Fruit fly (Drosophila melanogaster) whole organism, embryonic: ENCODE data around the gene CG31960.
A peak's percentile ranks its signal among the peaks of the same experiment; 100 is the strongest.

Experiments
- ATbp ChIP-seq: fragments of 200-800 bp; sonication (Bioruptor generic); optimal IDR thresholded peaks from 2 replicates; lab custom pipeline; 2017; ENCODE audit warnings: missing biosample characterization, mild to moderate bottlenecking, missing genetic modification characterization, missing genetic modification reagents
- Aef1 ChIP-seq: fragments of 200-800 bp; sonication (Bioruptor generic); IDR thresholded peaks from 3 replicates; pipeline ENCODE4 v1.3.6; 2022; ENCODE audit warnings: missing biosample characterization, missing genetic modification characterization
- Antp ChIP-seq: fragments of 200-800 bp; sonication (Bioruptor generic); optimal IDR thresholded peaks from 3 replicates; lab custom pipeline; 2016; ENCODE audit warnings: missing biosample characterization, missing genetic modification characterization
- Blimp-1 ChIP-seq: fragments of 200-800 bp; sonication (Bioruptor generic); optimal IDR thresholded peaks from 3 replicates; lab custom pipeline; 2018; ENCODE audit warnings: missing biosample characterization, missing genetic modification characterization, mild to moderate bottlenecking, moderate library complexity, missing genetic modification reagents
- CG1024 ChIP-seq: fragments of 200-800 bp; sonication (Bioruptor generic); IDR thresholded peaks from 2 replicates; pipeline ENCODE4 v1.3.6; 2022; ENCODE audit warnings: missing biosample characterization, missing genetic modification characterization
- CG10267 ChIP-seq: fragments of 200-800 bp; sonication (Bioruptor generic); optimal IDR thresholded peaks from 2 replicates; lab custom pipeline; 2018; ENCODE audit warnings: missing biosample characterization, mild to moderate bottlenecking, missing genetic modification characterization, moderate library complexity
- CG10979 ChIP-seq: fragments of 200-800 bp; sonication (Bioruptor generic); optimal IDR thresholded peaks from 2 replicates; lab custom pipeline; 2018; ENCODE audit warnings: missing biosample characterization, mild to moderate bottlenecking, missing genetic modification characterization, moderate library complexity
- CG11085 ChIP-seq: fragments of 200-800 bp; sonication (Bioruptor generic); IDR thresholded peaks from 2 replicates; pipeline ENCODE4 v1.3.6; 2022; ENCODE audit warnings: missing biosample characterization, missing genetic modification characterization
- CG12071 ChIP-seq: fragments of 200-800 bp; sonication (Bioruptor generic); optimal IDR thresholded peaks from 3 replicates; lab custom pipeline; 2018; ENCODE audit warnings: missing biosample characterization, mild to moderate bottlenecking, missing genetic modification characterization
- CG12155 ChIP-seq: fragments of 200-800 bp; sonication (Bioruptor generic); optimal IDR thresholded peaks from 3 replicates; lab custom pipeline; 2016; ENCODE audit warnings: missing biosample characterization, missing genetic modification characterization
- CG13424 ChIP-seq: fragments of 200-800 bp; sonication (Bioruptor generic); optimal IDR thresholded peaks from 2 replicates; lab custom pipeline; 2019; ENCODE audit warnings: missing biosample characterization, mild to moderate bottlenecking, missing genetic modification characterization, moderate library complexity
- CG13894 ChIP-seq: fragments of 200-800 bp; sonication (Bioruptor generic); optimal IDR thresholded peaks from 3 replicates; lab custom pipeline; 2018; ENCODE audit warnings: missing biosample characterization, mild to moderate bottlenecking, missing genetic modification characterization, moderate library complexity
- CG15073 ChIP-seq: fragments of 200-800 bp; sonication (Bioruptor generic); optimal IDR thresholded peaks from 2 replicates; lab custom pipeline; 2016; ENCODE audit warnings: missing biosample characterization, missing genetic modification characterization
- CG2678 ChIP-seq: fragments of 200-800 bp; sonication (Bioruptor generic); optimal IDR thresholded peaks from 3 replicates; lab custom pipeline; 2019; ENCODE audit warnings: missing biosample characterization, mild to moderate bottlenecking, missing genetic modification characterization, moderate library complexity
- CG32767 ChIP-seq: fragments of 200-800 bp; sonication (Bioruptor generic); IDR thresholded peaks from 2 replicates; pipeline ENCODE4 v1.3.6; 2022; ENCODE audit warnings: missing biosample characterization, missing genetic modification characterization
- CG42726 ChIP-seq: fragments of 200-800 bp; sonication (Bioruptor generic); IDR thresholded peaks from 2 replicates; pipeline ENCODE4 v1.3.6; 2022; ENCODE audit warnings: missing biosample characterization, missing genetic modification characterization; ENCODE audit not compliant: partially characterized antibody
- CG4707 ChIP-seq: fragments of 200-800 bp; sonication (Bioruptor generic); optimal IDR thresholded peaks from 2 replicates; lab custom pipeline; 2018; ENCODE audit warnings: missing biosample characterization, mild to moderate bottlenecking, missing genetic modification characterization, moderate library complexity
- CG6765 ChIP-seq: fragments of 200-800 bp; sonication (Bioruptor generic); optimal IDR thresholded peaks from 3 replicates; lab custom pipeline; 2017; ENCODE audit warnings: missing biosample characterization, mild to moderate bottlenecking, missing genetic modification characterization
- CG7745 ChIP-seq: fragments of 200-800 bp; sonication (Bioruptor generic); optimal IDR thresholded peaks from 2 replicates; lab custom pipeline; 2018; ENCODE audit warnings: missing biosample characterization, mild to moderate bottlenecking, missing genetic modification characterization, moderate library complexity
- CG7987 ChIP-seq: fragments of 200-800 bp; sonication (Bioruptor generic); optimal IDR thresholded peaks from 2 replicates; lab custom pipeline; 2018; ENCODE audit warnings: missing biosample characterization, mild to moderate bottlenecking, missing genetic modification characterization, moderate library complexity
- CG8765 ChIP-seq: fragments of 200-800 bp; sonication (Bioruptor generic); IDR thresholded peaks from 2 replicates; pipeline ENCODE4 v1.3.6; 2022; ENCODE audit warnings: missing biosample characterization, missing genetic modification characterization
- CG9437 ChIP-seq: fragments of 200-800 bp; sonication (Bioruptor generic); optimal IDR thresholded peaks from 2 replicates; lab custom pipeline; 2018; ENCODE audit warnings: missing biosample characterization, mild to moderate bottlenecking, missing genetic modification characterization
- CG9727 ChIP-seq: fragments of 200-800 bp; sonication (Bioruptor generic); optimal IDR thresholded peaks from 3 replicates; lab custom pipeline; 2017; ENCODE audit warnings: missing biosample characterization, mild to moderate bottlenecking, missing genetic modification characterization
- Elba2 ChIP-seq: fragments of 200-800 bp; sonication (Bioruptor generic); optimal IDR thresholded peaks from 3 replicates; lab custom pipeline; 2016; ENCODE audit warnings: missing biosample characterization, missing genetic modification characterization
- HmgZ ChIP-seq: fragments of 200-800 bp; sonication (Bioruptor generic); optimal IDR thresholded peaks from 2 replicates; lab custom pipeline; 2018; ENCODE audit warnings: missing biosample characterization, mild to moderate bottlenecking, missing genetic modification characterization
- Hr39 ChIP-seq: fragments of >200 bp; optimal IDR thresholded peaks from 2 replicates; lab custom pipeline; 2017
- Hr51 ChIP-seq, 2 experiments: fragments of 200-800 bp; sonication (Bioruptor generic); optimal IDR thresholded peaks; 2 replicates in 1 of 2; 3 replicates in 1 of 2; lab custom pipeline; 2016 to 2018; ENCODE audit warnings: missing biosample characterization in 2 of 2, missing genetic modification characterization in 2 of 2, mild to moderate bottlenecking in 1 of 2, moderate library complexity in 1 of 2
- Nf-YB ChIP-seq: fragments of 200-800 bp; sonication (Bioruptor generic); optimal IDR thresholded peaks from 3 replicates; lab custom pipeline; 2019; ENCODE audit warnings: missing biosample characterization, mild to moderate bottlenecking, missing genetic modification characterization, moderate library complexity
- Nf-YC ChIP-seq: fragments of 200-800 bp; optimal IDR thresholded peaks from 3 replicates; lab custom pipeline; 2019; ENCODE audit warnings: missing biosample characterization, mild to moderate bottlenecking, missing genetic modification characterization, moderate library complexity
- Opbp ChIP-seq: fragments of 200-800 bp; sonication (Bioruptor generic); IDR thresholded peaks from 3 replicates; pipeline ENCODE4 v1.3.6; 2022; ENCODE audit warnings: missing biosample characterization, missing genetic modification characterization; ENCODE audit not compliant: partially characterized antibody
- PHDP ChIP-seq: fragments of 200-800 bp; sonication (Bioruptor generic); optimal IDR thresholded peaks from 3 replicates; lab custom pipeline; 2018; ENCODE audit warnings: missing biosample characterization, mild to moderate bottlenecking, missing genetic modification characterization, moderate library complexity
- Rx ChIP-seq: fragments of 200-800 bp; sonication (Bioruptor generic); IDR thresholded peaks from 2 replicates; pipeline ENCODE4 v1.3.6; 2022; ENCODE audit warnings: missing biosample characterization, missing genetic modification characterization
- Taf1 ChIP-seq: fragments of 200-800 bp; sonication (Bioruptor generic); IDR thresholded peaks from 2 replicates; pipeline ENCODE4 v1.3.6; 2022; ENCODE audit warnings: missing biosample characterization, missing genetic modification characterization
- abd-A ChIP-seq: fragments of 200-800 bp; sonication (Bioruptor generic); optimal IDR thresholded peaks from 3 replicates; lab custom pipeline; 2019; ENCODE audit warnings: missing biosample characterization, mild to moderate bottlenecking, missing genetic modification characterization, moderate library complexity
- ash1 ChIP-seq: fragments of 200-800 bp; sonication (Bioruptor generic); optimal IDR thresholded peaks from 2 replicates; lab custom pipeline; 2018; ENCODE audit warnings: missing biosample characterization, mild to moderate bottlenecking, missing genetic modification characterization
- bowl ChIP-seq: fragments of 200-800 bp; sonication (Bioruptor generic); IDR thresholded peaks from 2 replicates; pipeline ENCODE4 v1.3.6; 2022; ENCODE audit warnings: missing biosample characterization, missing genetic modification characterization
- eve ChIP-seq, 2 experiments: fragments of >200 bp; optimal IDR thresholded peaks; 2 replicates each; lab custom pipeline; 2017; ENCODE audit warnings: missing biosample characterization in 2 of 2, missing genetic modification characterization in 2 of 2
- eyg ChIP-seq: fragments of 200-800 bp; sonication (Bioruptor generic); optimal IDR thresholded peaks from 3 replicates; lab custom pipeline; 2016; ENCODE audit warnings: missing biosample characterization, missing genetic modification characterization
- gce ChIP-seq: fragments of 200-800 bp; sonication (Bioruptor generic); IDR thresholded peaks from 3 replicates; pipeline ENCODE4 v1.3.6; 2022; ENCODE audit warnings: missing biosample characterization, missing genetic modification characterization
- gcm ChIP-seq: fragments of 200-800 bp; sonication (Bioruptor generic); optimal IDR thresholded peaks from 2 replicates; lab custom pipeline; 2019; ENCODE audit warnings: missing biosample characterization, mild to moderate bottlenecking, missing genetic modification characterization, moderate library complexity
- lmd ChIP-seq: fragments of 200-800 bp; sonication (Bioruptor generic); IDR thresholded peaks from 2 replicates; pipeline ENCODE4 v1.3.6; 2022; ENCODE audit warnings: missing biosample characterization, missing genetic modification characterization
- lola ChIP-seq, 3 experiments: fragments of >200 bp in 2 of 3; fragments of 200-800 bp in 1 of 3; sonication (Bioruptor generic) in 1 of 3; optimal IDR thresholded peaks; 2 replicates each; lab custom pipeline; 2017 to 2019; ENCODE audit warnings: missing biosample characterization in 3 of 3, missing genetic modification characterization in 3 of 3, mild to moderate bottlenecking in 1 of 3, moderate library complexity in 1 of 3
- nerfin-2 ChIP-seq: fragments of 200-800 bp; sonication (Bioruptor generic); IDR thresholded peaks from 2 replicates; pipeline ENCODE4 v1.3.6; 2022; ENCODE audit warnings: missing biosample characterization, missing genetic modification characterization; ENCODE audit not compliant: partially characterized antibody
- onecut ChIP-seq: fragments of 200-800 bp; sonication (Bioruptor generic); IDR thresholded peaks from 2 replicates; pipeline ENCODE4 v1.3.6; 2022; ENCODE audit warnings: missing biosample characterization, missing genetic modification characterization
- pho ChIP-seq: fragments of 200-800 bp; sonication (Bioruptor generic); optimal IDR thresholded peaks from 2 replicates; lab custom pipeline; 2016; ENCODE audit warnings: missing biosample characterization, missing genetic modification characterization
- ro ChIP-seq: fragments of 200-800 bp; sonication (Bioruptor generic); IDR thresholded peaks from 2 replicates; pipeline ENCODE4 v1.3.6; 2022; ENCODE audit warnings: missing biosample characterization, missing genetic modification characterization
- sd ChIP-seq: fragments of 200-800 bp; sonication (Bioruptor generic); optimal IDR thresholded peaks from 3 replicates; lab custom pipeline; 2018; ENCODE audit warnings: missing biosample characterization, mild to moderate bottlenecking, missing genetic modification characterization, moderate library complexity
- sim ChIP-seq: fragments of 200-800 bp; sonication (Bioruptor generic); IDR thresholded peaks from 2 replicates; pipeline ENCODE4 v1.3.6; 2022; ENCODE audit warnings: missing biosample characterization, missing genetic modification characterization
- tin ChIP-seq: fragments of 200-800 bp; sonication (Bioruptor generic); optimal IDR thresholded peaks from 3 replicates; lab custom pipeline; 2016; ENCODE audit warnings: missing biosample characterization, missing genetic modification characterization
- unpg ChIP-seq: fragments of 200-800 bp; sonication (Bioruptor generic); optimal IDR thresholded peaks from 3 replicates; lab custom pipeline; 2018; ENCODE audit warnings: missing biosample characterization, mild to moderate bottlenecking, missing genetic modification characterization, moderate library complexity

Gene CG31960

DNA sequence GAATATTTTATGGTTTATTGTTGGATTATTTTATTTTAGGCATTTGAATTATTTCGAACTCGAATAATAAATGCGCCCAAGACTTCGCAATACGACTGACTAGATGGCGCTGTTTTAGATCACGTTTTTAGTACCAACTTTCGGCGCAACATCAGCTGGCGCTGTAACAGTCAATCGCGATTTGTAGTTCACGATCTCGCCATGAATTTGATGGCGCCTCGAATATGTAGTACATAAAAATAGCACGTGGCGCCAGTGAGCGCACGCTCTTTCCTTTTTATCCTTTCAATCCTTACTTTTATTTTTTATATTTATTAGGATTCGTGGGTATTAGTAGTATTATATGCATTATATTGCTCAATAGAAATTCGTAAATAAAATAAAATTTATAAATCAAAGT lies 1.5 kb downstream of the CG31960 start (continued):
- TF ChIP-seq CG11085 (GFP tag; lab: Robert Waterston, UW) = peak; percentile 77
- peak; percentile 48 for TF ChIP-seq CG15073 (GFP tag; lab: Kevin White, UChicago)
- peak; percentile 38 for TF ChIP-seq Elba2
- peak; percentile 24 for TF ChIP-seq HmgZ (tag; lab: Kevin White, UChicago)
- TF ChIP-seq CG1024 = peak; percentile 83
- TF ChIP-seq CG9727 (GFP tag; lab: Kevin White, UChicago) = peak; percentile 48
- peak; percentile 34 for TF ChIP-seq CG10267
- TF ChIP-seq Taf1 (GFP tag; lab: Robert Waterston, UW) = peak; percentile 57
- TF ChIP-seq Rx (GFP tag; lab: Robert Waterston, UW) = peak; percentile 85
- peak; percentile 36 for TF ChIP-seq CG7987
- TF ChIP-seq PHDP (tag; lab: Kevin White, UChicago) = peak; percentile 72
- TF ChIP-seq lmd (GFP tag; lab: Robert Waterston, UW) = peak; percentile 85
- peak in 1 of 3 experiments; percentile 33 for TF ChIP-seq lola (GFP tag; optimal IDR thresholded peaks at IDR 0.05; lab: Kevin White, UChicago)
- no peak for TF ChIP-seq eve (GFP tag; optimal IDR thresholded peaks at IDR 0.05; lab: Kevin White, UChicago)
- no peak for TF ChIP-seq nerfin-2 (GFP tag; lab: Robert Waterston, UW)
- peak; percentile 73 for TF ChIP-seq ro (GFP tag; lab: Robert Waterston, UW)
- TF ChIP-seq CG7745 (tag; lab: Kevin White, UChicago) = no peak
- TF ChIP-seq Opbp (GFP tag; lab: Robert Waterston, UW) = peak; percentile 30; the same call in 1 of the 3 replicates
- no peak for TF ChIP-seq Nf-YB
- TF ChIP-seq Antp (GFP tag; lab: Kevin White, UChicago) = peak; percentile 70
- TF ChIP-seq Nf-YC (tag; lab: Kevin White, UChicago) = peak; percentile 37
- TF ChIP-seq CG2678 (tag; lab: Kevin White, UChicago) = peak; percentile 39
- TF ChIP-seq ATbp (GFP tag; lab: Kevin White, UChicago) = peak; percentile 65
- peak; percentile 77 for TF ChIP-seq gce
- peak; percentile 36 for TF ChIP-seq gcm (GFP tag; lab: Kevin White, UChicago)
- TF ChIP-seq sim (GFP tag; lab: Robert Waterston, UW) = peak; percentile 56; the same call in 1 of the 2 replicates
- TF ChIP-seq eyg = no peak
- TF ChIP-seq CG8765 (GFP tag; lab: Robert Waterston, UW) = peak; percentile 53
- peak; percentile 52 for TF ChIP-seq pho
- peak; percentile 37 for TF ChIP-seq CG9437 (GFP tag; lab: Kevin White, UChicago)
- peak; percentile 62 to 75 for TF ChIP-seq Hr51 (GFP tag; optimal IDR thresholded peaks at IDR 0.05; lab: Kevin White, UChicago)
- peak; percentile 79 for TF ChIP-seq bowl
- peak; percentile 52 for TF ChIP-seq unpg
- TF ChIP-seq CG12071 (GFP tag; lab: Kevin White, UChicago) = no peak
- no peak for TF ChIP-seq ash1 (GFP tag; lab: Kevin White, UChicago)
- no peak for TF ChIP-seq CG6765 (GFP tag; lab: Kevin White, UChicago)
- no peak for TF ChIP-seq abd-A
- peak; percentile 33 for TF ChIP-seq Blimp-1 (GFP tag; lab: Kevin White, UChicago)
- peak; percentile 47 for TF ChIP-seq CG13424 (tag; lab: Kevin White, UChicago)
- peak; percentile 78 for TF ChIP-seq tin (GFP tag; lab: Kevin White, UChicago)
- TF ChIP-seq Hr39 = no peak
- TF ChIP-seq CG10979 (tag; lab: Kevin White, UChicago) = peak; percentile 40
- TF ChIP-seq Aef1 = peak; percentile 76
- TF ChIP-seq CG4707 (GFP tag; lab: Kevin White, UChicago) = peak; percentile 63
- peak; percentile 65 for TF ChIP-seq sd (tag; lab: Kevin White, UChicago)
- TF ChIP-seq CG42726 (GFP tag; lab: Robert Waterston, UW) = peak; percentile 70; the same call in 1 of the 2 replicates
- TF ChIP-seq CG32767 (GFP tag; lab: Robert Waterston, UW) = no peak
- TF ChIP-seq CG12155 (GFP tag; lab: Kevin White, UChicago) = peak; percentile 43
- TF ChIP-seq onecut = peak; percentile 85
- TF ChIP-seq CG13894 (tag; lab: Kevin White, UChicago) = peak; percentile 2
